Fruit fly (Drosophila melanogaster) whole organism, prepupa: ENCODE measurements around the gene AANATL3.

Source experiments
- Blimp-1 ChIP-seq: fragments of 200-800 bp; sonication (Bioruptor generic); optimal IDR thresholded peaks from 3 replicates; lab custom pipeline; 2017; ENCODE audit warnings: missing biosample characterization, missing genetic modification characterization, mild to moderate bottlenecking, moderate library complexity, missing genetic modification reagents
- CG10631 ChIP-seq: fragments of 200-800 bp; sonication (Bioruptor generic); optimal IDR thresholded peaks from 2 replicates; lab custom pipeline; 2016; ENCODE audit warnings: missing biosample characterization, missing genetic modification characterization
- CG11294 ChIP-seq: fragments of 200-800 bp; sonication (Bioruptor generic); IDR thresholded peaks from 2 replicates; pipeline ENCODE4 v1.3.6; 2022; ENCODE audit warnings: missing biosample characterization, missing genetic modification characterization
- CG16779 ChIP-seq: fragments of 200-800 bp; sonication (Bioruptor generic); optimal IDR thresholded peaks from 3 replicates; lab custom pipeline; 2017; ENCODE audit warnings: missing biosample characterization, mild to moderate bottlenecking, missing genetic modification characterization
- CG31627 ChIP-seq: fragments of 200-800 bp; sonication (Bioruptor generic); optimal IDR thresholded peaks from 3 replicates; lab custom pipeline; 2016; ENCODE audit warnings: missing biosample characterization, missing genetic modification characterization
- CG32006 ChIP-seq: fragments of 200-800 bp; sonication (Bioruptor generic); optimal IDR thresholded peaks from 3 replicates; lab custom pipeline; 2017; ENCODE audit warnings: missing biosample characterization, mild to moderate bottlenecking, missing genetic modification characterization
- CG3919 ChIP-seq: fragments of 200-800 bp; sonication (Bioruptor generic); optimal IDR thresholded peaks from 3 replicates; lab custom pipeline; 2016; ENCODE audit warnings: missing biosample characterization, missing genetic modification characterization
- CG4318 ChIP-seq: fragments of 200-800 bp; sonication (Bioruptor generic); optimal IDR thresholded peaks from 3 replicates; lab custom pipeline; 2017; ENCODE audit warnings: missing biosample characterization, mild to moderate bottlenecking, missing genetic modification characterization
- CG6792 ChIP-seq: fragments of 200-800 bp; sonication (Bioruptor generic); optimal IDR thresholded peaks from 3 replicates; lab custom pipeline; 2016; ENCODE audit warnings: missing biosample characterization, missing genetic modification characterization
- CG6808 ChIP-seq: fragments of 200-800 bp; sonication (Bioruptor generic); optimal IDR thresholded peaks from 3 replicates; lab custom pipeline; 2017; ENCODE audit warnings: missing biosample characterization, missing genetic modification characterization, mild to moderate bottlenecking, moderate library complexity, missing genetic modification reagents
- CG6854 ChIP-seq: fragments of 200-800 bp; sonication (Bioruptor generic); optimal IDR thresholded peaks from 2 replicates; lab custom pipeline; 2017; ENCODE audit warnings: missing biosample characterization, mild to moderate bottlenecking, missing genetic modification characterization
- CG8119 ChIP-seq: fragments of 200-800 bp; sonication (Bioruptor generic); IDR thresholded peaks from 3 replicates; pipeline ENCODE4 v1.3.6; 2022; ENCODE audit warnings: missing biosample characterization, missing genetic modification characterization
- CG8319 ChIP-seq: fragments of 200-800 bp; sonication (Bioruptor generic); optimal IDR thresholded peaks from 3 replicates; lab custom pipeline; 2016; ENCODE audit warnings: missing biosample characterization, missing genetic modification characterization
- CG8632 ChIP-seq: fragments of 200-800 bp; sonication (Bioruptor generic); optimal IDR thresholded peaks from 3 replicates; lab custom pipeline; 2016; ENCODE audit warnings: missing biosample characterization, missing genetic modification characterization
- CG9139 ChIP-seq: fragments of 200-800 bp; sonication (Bioruptor generic); optimal IDR thresholded peaks from 3 replicates; lab custom pipeline; 2017; ENCODE audit warnings: missing biosample characterization, mild to moderate bottlenecking, missing genetic modification characterization
- Eip78C ChIP-seq: fragments of 200-800 bp; sonication (Bioruptor generic); peaks from one replicate; lab custom pipeline; 2016; ENCODE audit warnings: missing biosample characterization, missing genetic modification characterization
- Ets96B ChIP-seq: fragments of 200-800 bp; optimal IDR thresholded peaks from 2 replicates; lab custom pipeline; 2019; ENCODE audit warnings: missing biosample characterization, mild to moderate bottlenecking, missing genetic modification characterization, moderate library complexity
- Gug ChIP-seq: fragments of 200-800 bp; sonication (Bioruptor generic); IDR thresholded peaks from 2 replicates; pipeline ENCODE4 v1.3.6; 2022; ENCODE audit warnings: missing biosample characterization, missing genetic modification characterization
- Hr4 ChIP-seq: fragments of 200-800 bp; sonication (Bioruptor generic); optimal IDR thresholded peaks from 3 replicates; lab custom pipeline; 2016; ENCODE audit warnings: missing biosample characterization, missing genetic modification characterization
- Met ChIP-seq: fragments of 200-800 bp; sonication (Bioruptor generic); optimal IDR thresholded peaks from 3 replicates; lab custom pipeline; 2016; ENCODE audit warnings: missing biosample characterization, missing genetic modification characterization
- OdsH ChIP-seq: fragments of 200-800 bp; sonication (Bioruptor generic); optimal IDR thresholded peaks from 3 replicates; lab custom pipeline; 2016; ENCODE audit warnings: missing biosample characterization, missing genetic modification characterization
- Sox14 ChIP-seq: fragments of 200-800 bp; sonication (Bioruptor generic); optimal IDR thresholded peaks from 3 replicates; lab custom pipeline; 2016; ENCODE audit warnings: missing biosample characterization, missing genetic modification characterization
- Sox15 ChIP-seq: fragments of 200-800 bp; sonication (Bioruptor generic); optimal IDR thresholded peaks from 3 replicates; lab custom pipeline; 2016; ENCODE audit warnings: missing biosample characterization, missing genetic modification characterization
- achi ChIP-seq: fragments of 200-800 bp; sonication (Bioruptor generic); optimal IDR thresholded peaks from 3 replicates; lab custom pipeline; 2016; ENCODE audit warnings: missing biosample characterization, missing genetic modification characterization
- acj6 ChIP-seq: fragments of 200-800 bp; sonication (Bioruptor generic); optimal IDR thresholded peaks from 3 replicates; lab custom pipeline; 2016; ENCODE audit warnings: missing biosample characterization, missing genetic modification characterization
- cyc ChIP-seq: fragments of 200-800 bp; sonication (Bioruptor generic); optimal IDR thresholded peaks from 3 replicates; lab custom pipeline; 2016; ENCODE audit warnings: missing biosample characterization, missing genetic modification characterization
- dac ChIP-seq: fragments of 200-800 bp; sonication (Bioruptor generic); optimal IDR thresholded peaks from 2 replicates; lab custom pipeline; 2017; ENCODE audit warnings: missing biosample characterization, mild to moderate bottlenecking, missing genetic modification characterization
- dsx ChIP-seq: fragments of 200-800 bp; optimal IDR thresholded peaks from 3 replicates; lab custom pipeline; 2019; ENCODE audit warnings: missing biosample characterization, mild to moderate bottlenecking, missing genetic modification characterization, moderate library complexity; ENCODE audit not compliant: poor library complexity, severe bottlenecking
- eg ChIP-seq: fragments of 200-800 bp; sonication (Bioruptor generic); IDR thresholded peaks from 3 replicates; pipeline ENCODE4 v1.3.6; 2022; ENCODE audit warnings: missing biosample characterization, missing genetic modification characterization
- esn ChIP-seq: fragments of 200-800 bp; sonication (Bioruptor generic); optimal IDR thresholded peaks from 2 replicates; lab custom pipeline; 2016; ENCODE audit warnings: missing biosample characterization, mild to moderate bottlenecking, missing genetic modification characterization, moderate library complexity
- fd59A ChIP-seq: fragments of 200-800 bp; sonication (Bioruptor generic); optimal IDR thresholded peaks from 2 replicates; lab custom pipeline; 2017; ENCODE audit warnings: missing biosample characterization, mild to moderate bottlenecking, missing genetic modification characterization, missing genetic modification reagents
- fkh ChIP-seq: fragments of 200-800 bp; sonication (Bioruptor generic); optimal IDR thresholded peaks from 3 replicates; lab custom pipeline; 2017; ENCODE audit warnings: missing biosample characterization, mild to moderate bottlenecking, missing genetic modification characterization, moderate library complexity
- lz ChIP-seq: fragments of 200-800 bp; sonication (Bioruptor generic); optimal IDR thresholded peaks from 3 replicates; lab custom pipeline; 2016; ENCODE audit warnings: missing biosample characterization, missing genetic modification characterization
- pdm3 ChIP-seq: fragments of 200-800 bp; sonication (Bioruptor generic); optimal IDR thresholded peaks from 3 replicates; lab custom pipeline; 2016; ENCODE audit warnings: missing biosample characterization, missing genetic modification characterization
- salr ChIP-seq, 2 experiments: fragments of 200-800 bp; sonication (Bioruptor generic); optimal IDR thresholded peaks; 3 replicates each; lab custom pipeline; 2016 to 2018; ENCODE audit warnings: missing biosample characterization in 2 of 2, missing genetic modification characterization in 2 of 2, mild to moderate bottlenecking in 1 of 2
- spab ChIP-seq: fragments of 200-800 bp; sonication (Bioruptor generic); optimal IDR thresholded peaks from 2 replicates; lab custom pipeline; 2017; ENCODE audit warnings: missing biosample characterization, mild to moderate bottlenecking, missing genetic modification characterization, missing genetic modification reagents
- ss ChIP-seq, 2 experiments: fragments of 200-800 bp; sonication (Bioruptor generic); optimal IDR thresholded peaks; 2 replicates in 1 of 2; 3 replicates in 1 of 2; lab custom pipeline; 2017 to 2018; ENCODE audit warnings: mild to moderate bottlenecking in 2 of 2, missing biosample characterization in 2 of 2, missing genetic modification characterization in 2 of 2, moderate library complexity in 1 of 2
- svp ChIP-seq: fragments of 200-800 bp; sonication (Bioruptor generic); peaks from one replicate; lab custom pipeline; 2016; ENCODE audit warnings: missing biosample characterization, missing genetic modification characterization
- topi ChIP-seq: fragments of 200-800 bp; sonication (Bioruptor generic); optimal IDR thresholded peaks from 3 replicates; lab custom pipeline; 2016; ENCODE audit warnings: missing biosample characterization, missing genetic modification characterization
- vri ChIP-seq: fragments of 200-800 bp; sonication (Bioruptor generic); optimal IDR thresholded peaks from 3 replicates; lab custom pipeline; 2016; ENCODE audit warnings: missing biosample characterization, mild to moderate bottlenecking, missing genetic modification characterization

Gene AANATL3

DNA sequence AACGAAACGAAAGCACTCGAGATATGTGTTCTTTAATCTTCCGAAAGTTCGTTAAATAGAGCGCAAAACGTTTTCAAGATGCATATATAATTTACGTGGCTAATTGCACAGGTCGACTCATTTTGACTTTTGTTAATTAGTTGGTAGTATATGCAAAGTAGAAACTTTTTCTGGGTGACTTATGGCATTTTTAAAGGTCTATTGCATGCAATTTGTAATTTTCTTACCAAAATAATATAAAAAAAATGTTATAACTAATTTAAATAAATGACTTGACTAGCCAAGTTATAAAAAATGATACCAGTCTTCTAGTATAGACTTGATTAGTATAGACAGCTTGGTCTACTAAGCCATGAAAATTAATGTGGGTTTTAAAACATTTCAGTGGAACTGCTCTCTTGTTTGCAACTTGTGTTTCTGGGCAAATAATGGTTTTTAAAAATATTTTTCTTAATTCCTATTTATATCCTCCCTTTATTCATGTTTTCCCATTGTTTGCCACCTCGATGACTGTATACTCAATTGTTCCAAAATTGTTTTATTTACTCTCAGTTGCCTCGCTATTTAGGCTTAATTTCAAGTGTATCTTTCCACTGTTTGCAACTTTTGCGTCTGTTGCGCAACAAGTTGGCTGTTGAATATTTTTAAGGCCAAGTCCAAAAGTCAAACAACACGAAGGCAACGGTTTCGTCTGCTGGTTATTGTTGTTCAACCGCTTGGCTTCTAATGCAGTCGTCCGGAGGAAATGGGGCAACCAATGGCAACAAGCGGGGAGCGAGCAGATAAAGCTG lies 37.5 kb downstream of the AANATL3 start:
- TF ChIP-seq CG4318 (GFP tag; lab: Kevin White, UChicago) (peak; percentile 11), pdm3 (peak; percentile 18), CG32006 (GFP tag; lab: Kevin White, UChicago) (peak; percentile 40), CG6808 (GFP tag; lab: Kevin White, UChicago) (no peak), esn (peak; percentile 25), achi (GFP tag; lab: Kevin White, UChicago) (no peak), CG10631 (GFP tag; lab: Kevin White, UChicago) (peak; percentile 27), CG8319 (GFP tag; lab: Kevin White, UChicago) (no peak), eg (GFP tag; lab: Robert Waterston, UW) (no peak), Blimp-1 (no peak), fd59A (GFP tag; lab: Kevin White, UChicago) (no peak), Met (GFP tag; lab: Kevin White, UChicago) (no peak), Gug (GFP tag; lab: Robert Waterston, UW) (no peak), lz (GFP tag; lab: Kevin White, UChicago) (no peak), fkh (peak; percentile 43), vri (peak; percentile 37), dac (GFP tag; lab: Kevin White, UChicago) (no peak), Ets96B (no peak), CG11294 (GFP tag; lab: Robert Waterston, UW) (no peak), CG6792 (GFP tag; lab: Kevin White, UChicago) (no peak), Hr4 (GFP tag; lab: Kevin White, UChicago) (no peak), Sox14 (GFP tag; lab: Kevin White, UChicago) (no peak), Sox15 (GFP tag; lab: Kevin White, UChicago) (no peak), svp (GFP tag; lab: Kevin White, UChicago) (peak; percentile 58), CG31627 (GFP tag; lab: Kevin White, UChicago) (peak; percentile 5), spab (GFP tag; lab: Kevin White, UChicago) (no peak), CG9139 (GFP tag; lab: Kevin White, UChicago) (no peak), CG3919 (GFP tag; lab: Kevin White, UChicago) (no peak), topi (no peak), OdsH (GFP tag; lab: Kevin White, UChicago) (no peak), CG16779 (tag; lab: Kevin White, UChicago) (no peak), salr (GFP tag; optimal IDR thresholded peaks at IDR 0.05; lab: Kevin White, UChicago) (no peak), ss (GFP tag; optimal IDR thresholded peaks at IDR 0.05; lab: Kevin White, UChicago) (no peak), CG8632 (GFP tag; lab: Kevin White, UChicago) (no peak), Eip78C (GFP tag; lab: Kevin White, UChicago) (peak; percentile 62), CG6854 (no peak), cyc (GFP tag; lab: Kevin White, UChicago) (peak; percentile 16), dsx (GFP tag; lab: Kevin White, UChicago) (no peak), CG8119 (GFP tag; lab: Robert Waterston, UW) (no peak), acj6 (GFP tag; lab: Kevin White, UChicago) (peak; percentile 18)
- TF ChIP-seq, all 60 proteins: peak for 12
